Fruit fly (Drosophila melanogaster) Kc167 (cell line): Measurements from ENCODE around the gene ppl.

ENCODE experiments used
- Myc ChIP-seq: fragments of >200 bp; optimal IDR thresholded peaks from 2 replicates; lab custom pipeline; 2017; ENCODE audit warnings: missing external identifiers
- psq ChIP-seq: fragments of >200 bp; optimal IDR thresholded peaks from 2 replicates; lab custom pipeline; 2017; ENCODE audit warnings: missing external identifiers

DNA sequence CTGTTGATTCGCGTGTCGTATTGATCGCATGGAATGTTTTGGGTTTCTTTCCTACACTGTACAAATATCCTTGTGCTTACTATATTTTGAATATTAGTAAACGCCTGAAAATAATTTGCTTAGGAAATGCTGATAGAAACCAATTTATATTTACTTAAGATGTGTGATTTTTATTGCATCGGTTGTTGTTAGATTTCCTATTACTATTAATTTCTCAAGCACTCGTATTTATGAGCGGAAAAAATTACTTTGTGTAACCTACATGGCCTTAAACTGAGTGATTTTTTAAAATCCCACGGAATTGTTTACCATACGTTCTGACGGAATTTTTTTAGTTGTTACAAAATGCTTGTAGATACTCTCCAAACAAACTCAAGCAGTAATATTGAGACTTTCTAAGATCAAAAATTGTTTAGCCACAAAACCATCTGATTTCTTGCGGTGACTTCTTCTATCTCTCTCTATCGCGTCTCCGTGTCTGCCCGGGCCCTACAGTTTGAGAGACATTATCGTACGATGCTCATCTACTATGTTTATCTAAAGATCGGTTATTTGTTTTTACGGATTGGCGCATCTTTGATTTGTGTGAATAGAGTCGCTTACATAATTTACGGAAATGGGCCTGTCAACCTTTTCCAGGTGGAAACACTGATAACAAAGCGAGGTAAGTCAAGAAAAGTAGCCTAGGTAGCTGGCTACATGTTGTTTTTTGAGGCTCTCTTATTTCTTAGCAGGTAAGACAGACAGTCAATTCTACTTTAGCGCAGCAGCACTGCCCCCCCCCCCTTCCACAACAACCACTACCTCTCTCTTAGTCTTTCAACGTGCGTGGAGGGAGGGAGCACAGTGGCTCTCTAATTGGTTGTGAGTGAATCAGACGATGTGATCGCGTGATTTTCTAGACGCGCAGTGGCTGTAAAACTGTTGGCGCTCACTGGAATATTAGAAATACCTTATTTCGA is 4.7 kb downstream of the ppl start:
- TF ChIP-seq Myc (lab: Kevin White, UChicago) (no peak), psq (lab: Kevin White, UChicago) (no peak)
